Worm (Caenorhabditis elegans) whole organism, L4 larva: ENCODE data around the gene ifo-1.
A peak's percentile ranks its signal among the peaks of the same experiment; 100 is the strongest.

Source experiments
- R02D3.7 ChIP-seq: fragments of 150-350 bp; sonication (generic microtip); optimal IDR thresholded peaks from 3 replicates; lab custom pipeline; 2014; ENCODE audit warnings: missing biosample characterization, missing genetic modification characterization
- T20F7.1 ChIP-seq: fragments of 200-800 bp; sonication (Bioruptor generic); optimal IDR thresholded peaks from 2 replicates; lab custom pipeline; 2018; ENCODE audit warnings: mild to moderate bottlenecking, missing genetic modification characterization, missing compliant biosample characterization
- Y75B8A.6 ChIP-seq: fragments of 200-800 bp; sonication (Bioruptor generic); IDR thresholded peaks from 2 replicates; pipeline ENCODE4 v1.3.6; 2022; ENCODE audit warnings: missing genetic modification reagents, missing genetic modification characterization, missing compliant biosample characterization
- ZK337.2 ChIP-seq: fragments of 200-800 bp; sonication (Bioruptor generic); IDR thresholded peaks from 2 replicates; pipeline ENCODE4 v1.3.6; 2022; ENCODE audit warnings: missing genetic modification reagents, missing genetic modification characterization, missing compliant biosample characterization
- aha-1 ChIP-seq: fragments of 150-350 bp; peaks from one replicate; lab custom pipeline; 2014; ENCODE audit warnings: missing biosample characterization, missing genetic modification characterization
- attf-4 ChIP-seq: sonication (generic microtip); optimal IDR thresholded peaks from 3 replicates; lab custom pipeline; 2017; ENCODE audit warnings: missing biosample characterization, missing genetic modification characterization
- ceh-20 ChIP-seq: fragments of 200-800 bp; sonication (Bioruptor generic); IDR thresholded peaks from 2 replicates; pipeline ENCODE4 v1.3.6; 2022; ENCODE audit warnings: missing genetic modification reagents, missing genetic modification characterization, missing compliant biosample characterization
- ceh-28 ChIP-seq: fragments of 150-350 bp; optimal IDR thresholded peaks from 2 replicates; lab custom pipeline; 2014; ENCODE audit warnings: missing biosample characterization, missing genetic modification reagents, missing genetic modification characterization
- ceh-32 ChIP-seq: sonication (generic microtip); optimal IDR thresholded peaks from 2 replicates; lab custom pipeline; 2016; ENCODE audit warnings: mild to moderate bottlenecking, missing genetic modification characterization, missing compliant biosample characterization; ENCODE audit not compliant: poor library complexity
- ceh-44 ChIP-seq: fragments of 200-800 bp; sonication (Bioruptor generic); IDR thresholded peaks from 2 replicates; pipeline ENCODE4 v1.3.6; 2022; ENCODE audit warnings: missing genetic modification reagents, missing genetic modification characterization, missing compliant biosample characterization
- daf-12 ChIP-seq: fragments of 150-350 bp; optimal IDR thresholded peaks from 2 replicates; lab custom pipeline; 2014; ENCODE audit warnings: missing biosample characterization, missing genetic modification reagents, missing genetic modification characterization
- daf-16 ChIP-seq, 3 experiments: sonication (generic microtip); optimal IDR thresholded peaks; 2 replicates each; lab custom pipeline; 2016 to 2017; ENCODE audit warnings: missing genetic modification characterization in 3 of 3, missing genetic modification reagents in 3 of 3, mild to moderate bottlenecking in 2 of 3, missing compliant biosample characterization in 2 of 3, missing biosample characterization in 1 of 3, moderate library complexity in 1 of 3
- dmd-6 ChIP-seq: fragments of 200-800 bp; sonication (Bioruptor generic); IDR thresholded peaks from 2 replicates; pipeline ENCODE4 v1.3.6; 2022; ENCODE audit warnings: missing genetic modification reagents, missing genetic modification characterization, missing compliant biosample characterization
- dmd-9 ChIP-seq: fragments of 200-800 bp; sonication (Bioruptor generic); IDR thresholded peaks from 2 replicates; pipeline ENCODE4 v1.3.6; 2022; ENCODE audit warnings: missing genetic modification reagents, missing genetic modification characterization, missing compliant biosample characterization
- duxl-1 ChIP-seq: sonication (generic microtip); optimal IDR thresholded peaks from 2 replicates; lab custom pipeline; 2016; ENCODE audit warnings: mild to moderate bottlenecking, missing genetic modification characterization, moderate library complexity, missing compliant biosample characterization; ENCODE audit not compliant: poor library complexity
- dve-1 ChIP-seq: sonication (generic microtip); optimal IDR thresholded peaks from 2 replicates; lab custom pipeline; 2017; ENCODE audit warnings: antibody characterized with exemption, mild to moderate bottlenecking, missing genetic modification characterization, missing compliant biosample characterization; ENCODE audit not compliant: insufficient read depth
- egl-27 ChIP-seq: sonication (generic microtip); optimal IDR thresholded peaks from 3 replicates; lab custom pipeline; 2017; ENCODE audit warnings: missing biosample characterization, missing genetic modification reagents, missing genetic modification characterization
- egl-43 ChIP-seq: fragments of 200-800 bp; sonication (Bioruptor generic); IDR thresholded peaks from 2 replicates; pipeline ENCODE4 v1.3.6; 2022; ENCODE audit warnings: missing genetic modification reagents, missing genetic modification characterization, missing compliant biosample characterization
- fos-1 ChIP-seq: fragments of 150-350 bp; optimal IDR thresholded peaks from 2 replicates; lab custom pipeline; 2014; ENCODE audit warnings: missing biosample characterization, missing genetic modification characterization
- hif-1 ChIP-seq, 2 experiments: sonication (generic microtip); optimal IDR thresholded peaks; 2 replicates each; lab custom pipeline; 2016 to 2017; ENCODE audit warnings: missing compliant biosample characterization in 2 of 2, missing genetic modification characterization in 2 of 2, missing genetic modification reagents in 2 of 2, missing genotype in 2 of 2, mild to moderate bottlenecking in 1 of 2
- hlh-11 ChIP-seq: fragments of 200-800 bp; sonication (Bioruptor generic); optimal IDR thresholded peaks from 2 replicates; lab custom pipeline; 2018; ENCODE audit warnings: mild to moderate bottlenecking, missing genetic modification characterization, missing compliant biosample characterization
- hlh-30 ChIP-seq: sonication (generic microtip); optimal IDR thresholded peaks from 2 replicates; lab custom pipeline; 2017; ENCODE audit warnings: antibody characterized with exemption, mild to moderate bottlenecking, missing genetic modification characterization, missing compliant biosample characterization; ENCODE audit not compliant: insufficient read depth
- hmg-1.1 ChIP-seq: fragments of 200-800 bp; sonication (Bioruptor generic); IDR thresholded peaks from 2 replicates; pipeline ENCODE4 v1.3.6; 2022; ENCODE audit warnings: missing genetic modification reagents, missing genetic modification characterization, missing compliant biosample characterization
- jun-1 ChIP-seq: fragments of 150-350 bp; optimal IDR thresholded peaks from 2 replicates; lab custom pipeline; 2014; ENCODE audit warnings: missing biosample characterization, missing genetic modification reagents, missing genetic modification characterization
- lin-29 ChIP-seq: fragments of 200-800 bp; sonication (Bioruptor generic); IDR thresholded peaks from 2 replicates; pipeline ENCODE4 v1.3.6; 2022; ENCODE audit warnings: missing genetic modification reagents, missing genetic modification characterization, missing compliant biosample characterization
- lin-38 ChIP-seq: fragments of 200-800 bp; sonication (Bioruptor generic); IDR thresholded peaks from 2 replicates; pipeline ENCODE4 v1.3.6; 2022; ENCODE audit warnings: missing genetic modification reagents, missing genetic modification characterization, missing compliant biosample characterization
- lir-3 ChIP-seq: sonication (generic microtip); optimal IDR thresholded peaks from 2 replicates; lab custom pipeline; 2016; ENCODE audit warnings: mild to moderate bottlenecking, missing genetic modification characterization, missing compliant biosample characterization
- madf-9 ChIP-seq: fragments of 200-800 bp; sonication (Bioruptor generic); conservative IDR thresholded peaks from 2 replicates; pipeline ENCODE4 v1.3.6; 2022; ENCODE audit warnings: missing genetic modification reagents, missing genetic modification characterization, missing compliant biosample characterization
- mdt-29 ChIP-seq: fragments of 200-800 bp; sonication (Bioruptor generic); IDR thresholded peaks from 2 replicates; pipeline ENCODE4 v1.3.6; 2022; ENCODE audit warnings: missing genetic modification reagents, missing genetic modification characterization, missing compliant biosample characterization
- mes-2 ChIP-seq: sonication (generic microtip); optimal IDR thresholded peaks from 2 replicates; lab custom pipeline; 2016; ENCODE audit warnings: missing genotype, mild to moderate bottlenecking, missing genetic modification characterization, missing compliant biosample characterization; ENCODE audit not compliant: poor library complexity, severe bottlenecking
- nhr-28 ChIP-seq: fragments of 150-350 bp; optimal IDR thresholded peaks from 2 replicates; lab custom pipeline; 2014; ENCODE audit warnings: missing biosample characterization, missing genetic modification characterization
- nhr-41 ChIP-seq: fragments of 200-800 bp; sonication (Bioruptor generic); IDR thresholded peaks from 2 replicates; pipeline ENCODE4 v1.3.6; 2022; ENCODE audit warnings: missing genetic modification reagents, missing genetic modification characterization, missing compliant biosample characterization
- nhr-48 ChIP-seq: sonication (generic microtip); optimal IDR thresholded peaks from 2 replicates; lab custom pipeline; 2016; ENCODE audit warnings: mild to moderate bottlenecking, missing genetic modification characterization, missing compliant biosample characterization
- nhr-77 ChIP-seq: fragments of 150-350 bp; optimal IDR thresholded peaks from 2 replicates; lab custom pipeline; 2014; ENCODE audit warnings: missing biosample characterization, missing genetic modification characterization
- pha-4 ChIP-seq, 2 experiments: fragments of 150-350 bp in 1 of 2; fragments of 200-800 bp in 1 of 2; sonication (Bioruptor generic) in 1 of 2; IDR thresholded peaks in 1 of 2; optimal IDR thresholded peaks in 1 of 2; 2 replicates each; pipeline versions ENCODE4 v1.3.6 to Lab custom; 2014 to 2022; ENCODE audit warnings: missing genetic modification characterization in 2 of 2, missing genetic modification reagents in 2 of 2, missing biosample characterization in 1 of 2, missing compliant biosample characterization in 1 of 2
- pqm-1 ChIP-seq: sonication (generic microtip); optimal IDR thresholded peaks from 2 replicates; lab custom pipeline; 2017; ENCODE audit warnings: missing biosample characterization, missing genetic modification characterization
- sdz-12 ChIP-seq: fragments of 200-800 bp; sonication (Bioruptor generic); optimal IDR thresholded peaks from 2 replicates; lab custom pipeline; 2018; ENCODE audit warnings: mild to moderate bottlenecking, missing genetic modification characterization, missing compliant biosample characterization
- snpc-1.2 ChIP-seq: fragments of 200-800 bp; sonication (Bioruptor generic); IDR thresholded peaks from 2 replicates; pipeline ENCODE4 v1.3.6; 2022; ENCODE audit warnings: missing genetic modification reagents, missing genetic modification characterization, missing compliant biosample characterization
- unc-62 ChIP-seq, 3 experiments: fragments of 150-350 bp in 1 of 3; sonication (generic microtip); optimal IDR thresholded peaks in 2 of 3; peaks in 1 of 3; 1 replicate in 1 of 3; 2 replicates in 2 of 3; lab custom pipeline; 2014 to 2017; ENCODE audit warnings: missing biosample characterization in 3 of 3, missing genetic modification characterization in 3 of 3, missing genetic modification reagents in 3 of 3, missing genotype in 1 of 3
- vab-7 ChIP-seq: fragments of 200-800 bp; sonication (Bioruptor generic); IDR thresholded peaks from 2 replicates; pipeline ENCODE4 v1.3.6; 2022; ENCODE audit warnings: missing genetic modification reagents, missing genetic modification characterization, missing compliant biosample characterization
- zag-1 ChIP-seq: fragments of 150-350 bp; optimal IDR thresholded peaks from 2 replicates; lab custom pipeline; 2014; ENCODE audit warnings: missing biosample characterization, missing genetic modification characterization
- ztf-7 ChIP-seq: fragments of 150-350 bp; optimal IDR thresholded peaks from 2 replicates; lab custom pipeline; 2014; ENCODE audit warnings: missing biosample characterization, missing genetic modification characterization

ifo-1 gene

DNA sequence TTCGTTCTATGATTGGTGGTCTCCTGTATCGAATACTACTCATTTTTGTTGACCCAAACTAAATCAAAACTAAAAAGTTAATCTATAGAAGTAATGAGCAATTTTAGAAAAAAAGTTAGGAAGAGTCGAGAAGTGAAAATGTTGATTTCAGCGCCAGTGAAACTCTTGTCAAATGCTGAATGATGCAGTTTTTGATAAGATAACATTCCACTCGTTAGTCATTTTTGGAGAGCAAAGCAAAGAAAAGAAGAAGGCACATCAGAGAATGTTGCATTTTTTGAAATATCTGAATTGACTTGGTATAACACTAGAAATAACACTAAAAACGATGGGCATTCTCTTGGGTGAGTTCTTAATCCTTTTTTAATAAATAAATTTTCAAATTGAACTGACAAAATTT lies 2.5 kb upstream of the ifo-1 start, which contains the start of gene sqst-2:
sqst-2 (minus strand) TSS at position 58 of the 400 bp plus-strand sequence.
- TF ChIP-seq zag-1 (tag; lab: Kevin White, UChicago) (no peak), mdt-29 (GFP tag; lab: Robert Waterston, UW) (no peak), dmd-6 (GFP tag; lab: Robert Waterston, UW) (peak; percentile 6; the same call in 1 of the 2 replicates), ceh-20 (GFP tag; lab: Robert Waterston, UW) (no peak), nhr-28 (tag; lab: Kevin White, UChicago) (peak; percentile 33), nhr-41 (GFP tag; lab: Robert Waterston, UW) (no peak), ceh-28 (tag; lab: Kevin White, UChicago) (no peak), hlh-30 (tag; lab: Kevin White, UChicago) (no peak), aha-1 (tag; lab: Kevin White, UChicago) (no peak), lir-3 (no peak), mes-2 (tag; lab: Kevin White, UChicago) (no peak), Y75B8A.6 (GFP tag; lab: Robert Waterston, UW) (no peak), snpc-1.2 (GFP tag; lab: Robert Waterston, UW) (no peak), R02D3.7 (tag; lab: Kevin White, UChicago) (no peak), sdz-12 (GFP tag; lab: Kevin White, UChicago) (no peak), jun-1 (tag; lab: Kevin White, UChicago) (no peak), pqm-1 (tag; lab: Kevin White, UChicago) (peak; percentile 80), dmd-9 (GFP tag; lab: Robert Waterston, UW) (no peak), nhr-48 (tag; lab: Kevin White, UChicago) (no peak), attf-4 (no peak)

DNA sequence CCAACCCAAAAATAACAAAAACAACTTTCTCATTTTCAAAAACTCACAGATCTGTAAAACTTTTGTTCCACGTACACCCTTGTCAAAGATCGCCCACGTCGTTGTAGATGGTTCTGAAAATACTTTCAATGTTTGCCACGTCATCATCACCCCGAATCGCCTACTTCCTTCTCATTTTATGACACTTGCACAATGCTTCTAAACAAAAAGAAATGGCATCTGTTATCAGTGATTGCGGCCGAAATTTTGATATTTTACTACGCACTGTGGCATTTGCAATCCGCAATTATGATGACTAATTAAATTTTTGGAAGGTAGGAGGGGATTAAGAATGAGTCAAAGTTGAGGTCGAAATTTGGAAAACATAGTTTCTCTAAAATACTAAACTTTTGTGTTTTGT lies 765 bp downstream of the ifo-1 start:
- TF ChIP-seq daf-16 (GFP tag; optimal IDR thresholded peaks at IDR 0.05; lab: Kevin White, UChicago) = no peak
- TF ChIP-seq daf-16 (tag; optimal IDR thresholded peaks at IDR 0.05; lab: Kevin White, UChicago) = peak; percentile 50
- TF ChIP-seq aha-1 (tag; lab: Kevin White, UChicago) = peak; percentile 62
- no peak for TF ChIP-seq lin-29
- TF ChIP-seq egl-27 (tag; lab: Kevin White, UChicago) = no peak
- no peak for TF ChIP-seq T20F7.1 (GFP tag; lab: Kevin White, UChicago)
- TF ChIP-seq pqm-1 (tag; lab: Kevin White, UChicago) = peak; percentile 77
- no peak for TF ChIP-seq daf-12 (tag; lab: Kevin White, UChicago)
- no peak for TF ChIP-seq hif-1 (tag; optimal IDR thresholded peaks at IDR 0.05; lab: Kevin White, UChicago)
- TF ChIP-seq unc-62 (GFP tag; optimal IDR thresholded peaks at IDR 0.05 in 1 of 2; lab: Kevin White, UChicago) = peak in 1 of 2 experiments; percentile 74
- TF ChIP-seq unc-62 (tag; optimal IDR thresholded peaks at IDR 0.05; lab: Kevin White, UChicago) = no peak
- TF ChIP-seq lin-38 (GFP tag; lab: Robert Waterston, UW) = no peak
- no peak for TF ChIP-seq R02D3.7 (tag; lab: Kevin White, UChicago)
- TF ChIP-seq nhr-28 (tag; lab: Kevin White, UChicago) = peak; percentile 36
- TF ChIP-seq hmg-1.1 (GFP tag; lab: Robert Waterston, UW) = no peak
- no peak for TF ChIP-seq ceh-44
- no peak for TF ChIP-seq dmd-9 (GFP tag; lab: Robert Waterston, UW)
- no peak for TF ChIP-seq ztf-7 (tag; lab: Kevin White, UChicago)
- TF ChIP-seq vab-7 = no peak
- TF ChIP-seq dmd-6 (GFP tag; lab: Robert Waterston, UW) = peak; percentile 56
- no peak for TF ChIP-seq fos-1 (tag; lab: Kevin White, UChicago)
- TF ChIP-seq hlh-30 (tag; lab: Kevin White, UChicago) = no peak
- TF ChIP-seq dve-1 (tag; lab: Kevin White, UChicago) = peak; percentile 37
- TF ChIP-seq duxl-1 (tag; lab: Kevin White, UChicago) = no peak
- TF ChIP-seq madf-9 (GFP tag; lab: Robert Waterston, UW) = no peak
- no peak for TF ChIP-seq egl-43 (GFP tag; lab: Robert Waterston, UW)
- no peak for TF ChIP-seq pha-4 (GFP tag; IDR thresholded peaks at IDR 0.05; lab: Robert Waterston, UW)
- TF ChIP-seq pha-4 (tag; optimal IDR thresholded peaks at IDR 0.05; lab: Kevin White, UChicago) = no peak
- TF ChIP-seq zag-1 (tag; lab: Kevin White, UChicago) = no peak
- TF ChIP-seq ZK337.2 (GFP tag; lab: Robert Waterston, UW) = no peak
- no peak for TF ChIP-seq nhr-77 (tag; lab: Kevin White, UChicago)
- TF ChIP-seq ceh-32 (tag; lab: Kevin White, UChicago) = no peak
- TF ChIP-seq hlh-11 (tag; lab: Kevin White, UChicago) = peak; percentile 31
